Fruit fly (Drosophila melanogaster) whole organism, prepupa: ENCODE results near the gene CG43445.

Experiments used
- Blimp-1 ChIP-seq: fragments of 200-800 bp; sonication (Bioruptor generic); optimal IDR thresholded peaks from 3 replicates; lab custom pipeline; 2017; ENCODE audit warnings: missing biosample characterization, missing genetic modification characterization, mild to moderate bottlenecking, moderate library complexity, missing genetic modification reagents
- CG10669 ChIP-seq: fragments of 200-800 bp; sonication (Bioruptor generic); optimal IDR thresholded peaks from 3 replicates; lab custom pipeline; 2018; ENCODE audit warnings: missing biosample characterization, mild to moderate bottlenecking, missing genetic modification characterization, moderate library complexity
- CG11294 ChIP-seq: fragments of 200-800 bp; sonication (Bioruptor generic); IDR thresholded peaks from 2 replicates; pipeline ENCODE4 v1.3.6; 2022; ENCODE audit warnings: missing biosample characterization, missing genetic modification characterization
- CG11762 ChIP-seq: fragments of 200-800 bp; sonication (Bioruptor generic); optimal IDR thresholded peaks from 3 replicates; lab custom pipeline; 2016; ENCODE audit warnings: missing biosample characterization, missing genetic modification characterization; ENCODE audit not compliant: insufficient read depth
- CG11902 ChIP-seq: fragments of 200-800 bp; sonication (Bioruptor generic); optimal IDR thresholded peaks from 3 replicates; lab custom pipeline; 2016; ENCODE audit warnings: missing biosample characterization, missing genetic modification characterization
- CG15336 ChIP-seq: fragments of 200-800 bp; sonication (Bioruptor generic); IDR thresholded peaks from 2 replicates; pipeline ENCODE4 v1.3.6; 2022; ENCODE audit warnings: missing biosample characterization, missing genetic modification characterization
- CG1621 ChIP-seq: fragments of 200-800 bp; sonication (Bioruptor generic); optimal IDR thresholded peaks from 3 replicates; lab custom pipeline; 2018; ENCODE audit warnings: missing biosample characterization, mild to moderate bottlenecking, missing genetic modification characterization
- CG3032 ChIP-seq: fragments of 200-800 bp; optimal IDR thresholded peaks from 2 replicates; lab custom pipeline; 2019; ENCODE audit warnings: missing biosample characterization, mild to moderate bottlenecking, missing genetic modification characterization, moderate library complexity
- CG32006 ChIP-seq: fragments of 200-800 bp; sonication (Bioruptor generic); optimal IDR thresholded peaks from 3 replicates; lab custom pipeline; 2017; ENCODE audit warnings: missing biosample characterization, mild to moderate bottlenecking, missing genetic modification characterization
- CG34406 ChIP-seq: fragments of 200-800 bp; sonication (Bioruptor generic); optimal IDR thresholded peaks from 3 replicates; lab custom pipeline; 2016; ENCODE audit warnings: missing biosample characterization, missing genetic modification characterization
- CG3919 ChIP-seq: fragments of 200-800 bp; sonication (Bioruptor generic); optimal IDR thresholded peaks from 3 replicates; lab custom pipeline; 2016; ENCODE audit warnings: missing biosample characterization, missing genetic modification characterization
- CG4318 ChIP-seq: fragments of 200-800 bp; sonication (Bioruptor generic); optimal IDR thresholded peaks from 3 replicates; lab custom pipeline; 2017; ENCODE audit warnings: missing biosample characterization, mild to moderate bottlenecking, missing genetic modification characterization
- CG6163 ChIP-seq: fragments of 200-800 bp; sonication (Bioruptor generic); IDR thresholded peaks from 3 replicates; pipeline ENCODE4 v1.3.6; 2022; ENCODE audit warnings: missing biosample characterization, missing genetic modification characterization
- CG6276 ChIP-seq: fragments of 200-800 bp; sonication (Bioruptor generic); optimal IDR thresholded peaks from 2 replicates; lab custom pipeline; 2017; ENCODE audit warnings: missing biosample characterization, mild to moderate bottlenecking, missing genetic modification characterization
- CG6792 ChIP-seq: fragments of 200-800 bp; sonication (Bioruptor generic); optimal IDR thresholded peaks from 3 replicates; lab custom pipeline; 2016; ENCODE audit warnings: missing biosample characterization, missing genetic modification characterization
- CG6808 ChIP-seq: fragments of 200-800 bp; sonication (Bioruptor generic); optimal IDR thresholded peaks from 3 replicates; lab custom pipeline; 2017; ENCODE audit warnings: missing biosample characterization, missing genetic modification characterization, mild to moderate bottlenecking, moderate library complexity, missing genetic modification reagents
- CG6854 ChIP-seq: fragments of 200-800 bp; sonication (Bioruptor generic); optimal IDR thresholded peaks from 2 replicates; lab custom pipeline; 2017; ENCODE audit warnings: missing biosample characterization, mild to moderate bottlenecking, missing genetic modification characterization
- CG7368 ChIP-seq: fragments of 200-800 bp; sonication (Bioruptor generic); optimal IDR thresholded peaks from 3 replicates; lab custom pipeline; 2016; ENCODE audit warnings: missing biosample characterization, missing genetic modification characterization
- CG8119 ChIP-seq: fragments of 200-800 bp; sonication (Bioruptor generic); IDR thresholded peaks from 3 replicates; pipeline ENCODE4 v1.3.6; 2022; ENCODE audit warnings: missing biosample characterization, missing genetic modification characterization
- CG8319 ChIP-seq: fragments of 200-800 bp; sonication (Bioruptor generic); optimal IDR thresholded peaks from 3 replicates; lab custom pipeline; 2016; ENCODE audit warnings: missing biosample characterization, missing genetic modification characterization
- CG8632 ChIP-seq: fragments of 200-800 bp; sonication (Bioruptor generic); optimal IDR thresholded peaks from 3 replicates; lab custom pipeline; 2016; ENCODE audit warnings: missing biosample characterization, missing genetic modification characterization
- CG9139 ChIP-seq: fragments of 200-800 bp; sonication (Bioruptor generic); optimal IDR thresholded peaks from 3 replicates; lab custom pipeline; 2017; ENCODE audit warnings: missing biosample characterization, mild to moderate bottlenecking, missing genetic modification characterization
- Eip75B ChIP-seq: fragments of 200-800 bp; sonication (Bioruptor generic); optimal IDR thresholded peaks from 3 replicates; lab custom pipeline; 2016; ENCODE audit warnings: missing biosample characterization, missing genetic modification characterization
- Eip93F ChIP-seq: fragments of 200-800 bp; sonication (Bioruptor generic); optimal IDR thresholded peaks from 2 replicates; lab custom pipeline; 2016; ENCODE audit warnings: missing biosample characterization, mild to moderate bottlenecking, missing genetic modification characterization
- Ets21C ChIP-seq: fragments of 200-800 bp; sonication (Bioruptor generic); optimal IDR thresholded peaks from 3 replicates; lab custom pipeline; 2016; ENCODE audit warnings: missing biosample characterization, missing genetic modification characterization
- Ets96B ChIP-seq: fragments of 200-800 bp; optimal IDR thresholded peaks from 2 replicates; lab custom pipeline; 2019; ENCODE audit warnings: missing biosample characterization, mild to moderate bottlenecking, missing genetic modification characterization, moderate library complexity
- Gug ChIP-seq: fragments of 200-800 bp; sonication (Bioruptor generic); IDR thresholded peaks from 2 replicates; pipeline ENCODE4 v1.3.6; 2022; ENCODE audit warnings: missing biosample characterization, missing genetic modification characterization
- Hr38 ChIP-seq: sonication (Bioruptor generic); optimal IDR thresholded peaks from 2 replicates; lab custom pipeline; 2016; ENCODE audit warnings: missing biosample characterization, missing genetic modification characterization
- Hr39 ChIP-seq: fragments of 200-800 bp; sonication (Bioruptor generic); optimal IDR thresholded peaks from 2 replicates; lab custom pipeline; 2016; ENCODE audit warnings: missing biosample characterization, missing genetic modification characterization
- Hr4 ChIP-seq: fragments of 200-800 bp; sonication (Bioruptor generic); optimal IDR thresholded peaks from 3 replicates; lab custom pipeline; 2016; ENCODE audit warnings: missing biosample characterization, missing genetic modification characterization
- Lpt ChIP-seq: fragments of 200-800 bp; sonication (Bioruptor generic); optimal IDR thresholded peaks from 3 replicates; lab custom pipeline; 2016; ENCODE audit warnings: missing biosample characterization, missing genetic modification characterization
- Met ChIP-seq: fragments of 200-800 bp; sonication (Bioruptor generic); optimal IDR thresholded peaks from 3 replicates; lab custom pipeline; 2016; ENCODE audit warnings: missing biosample characterization, missing genetic modification characterization
- OdsH ChIP-seq: fragments of 200-800 bp; sonication (Bioruptor generic); optimal IDR thresholded peaks from 3 replicates; lab custom pipeline; 2016; ENCODE audit warnings: missing biosample characterization, missing genetic modification characterization
- Sox102F ChIP-seq: fragments of 200-800 bp; sonication (Bioruptor generic); optimal IDR thresholded peaks from 2 replicates; lab custom pipeline; 2016; ENCODE audit warnings: missing biosample characterization, mild to moderate bottlenecking, missing genetic modification characterization
- Sox14 ChIP-seq: fragments of 200-800 bp; sonication (Bioruptor generic); optimal IDR thresholded peaks from 3 replicates; lab custom pipeline; 2016; ENCODE audit warnings: missing biosample characterization, missing genetic modification characterization
- Sox15 ChIP-seq: fragments of 200-800 bp; sonication (Bioruptor generic); optimal IDR thresholded peaks from 3 replicates; lab custom pipeline; 2016; ENCODE audit warnings: missing biosample characterization, missing genetic modification characterization
- achi ChIP-seq: fragments of 200-800 bp; sonication (Bioruptor generic); optimal IDR thresholded peaks from 3 replicates; lab custom pipeline; 2016; ENCODE audit warnings: missing biosample characterization, missing genetic modification characterization
- acj6 ChIP-seq: fragments of 200-800 bp; sonication (Bioruptor generic); optimal IDR thresholded peaks from 3 replicates; lab custom pipeline; 2016; ENCODE audit warnings: missing biosample characterization, missing genetic modification characterization
- dsx ChIP-seq: fragments of 200-800 bp; optimal IDR thresholded peaks from 3 replicates; lab custom pipeline; 2019; ENCODE audit warnings: missing biosample characterization, mild to moderate bottlenecking, missing genetic modification characterization, moderate library complexity; ENCODE audit not compliant: poor library complexity, severe bottlenecking
- eg ChIP-seq: fragments of 200-800 bp; sonication (Bioruptor generic); IDR thresholded peaks from 3 replicates; pipeline ENCODE4 v1.3.6; 2022; ENCODE audit warnings: missing biosample characterization, missing genetic modification characterization
- esn ChIP-seq: fragments of 200-800 bp; sonication (Bioruptor generic); optimal IDR thresholded peaks from 2 replicates; lab custom pipeline; 2016; ENCODE audit warnings: missing biosample characterization, mild to moderate bottlenecking, missing genetic modification characterization, moderate library complexity
- fd59A ChIP-seq: fragments of 200-800 bp; sonication (Bioruptor generic); optimal IDR thresholded peaks from 2 replicates; lab custom pipeline; 2017; ENCODE audit warnings: missing biosample characterization, mild to moderate bottlenecking, missing genetic modification characterization, missing genetic modification reagents
- fkh ChIP-seq: fragments of 200-800 bp; sonication (Bioruptor generic); optimal IDR thresholded peaks from 3 replicates; lab custom pipeline; 2017; ENCODE audit warnings: missing biosample characterization, mild to moderate bottlenecking, missing genetic modification characterization, moderate library complexity
- net ChIP-seq: fragments of 200-800 bp; sonication (Bioruptor generic); optimal IDR thresholded peaks from 3 replicates; lab custom pipeline; 2016; ENCODE audit warnings: missing biosample characterization, missing genetic modification characterization
- pdm3 ChIP-seq: fragments of 200-800 bp; sonication (Bioruptor generic); optimal IDR thresholded peaks from 3 replicates; lab custom pipeline; 2016; ENCODE audit warnings: missing biosample characterization, missing genetic modification characterization
- salr ChIP-seq, 2 experiments: fragments of 200-800 bp; sonication (Bioruptor generic); optimal IDR thresholded peaks; 3 replicates each; lab custom pipeline; 2016 to 2018; ENCODE audit warnings: missing biosample characterization in 2 of 2, missing genetic modification characterization in 2 of 2, mild to moderate bottlenecking in 1 of 2
- spab ChIP-seq: fragments of 200-800 bp; sonication (Bioruptor generic); optimal IDR thresholded peaks from 2 replicates; lab custom pipeline; 2017; ENCODE audit warnings: missing biosample characterization, mild to moderate bottlenecking, missing genetic modification characterization, missing genetic modification reagents
- svp ChIP-seq: fragments of 200-800 bp; sonication (Bioruptor generic); peaks from one replicate; lab custom pipeline; 2016; ENCODE audit warnings: missing biosample characterization, missing genetic modification characterization
- topi ChIP-seq: fragments of 200-800 bp; sonication (Bioruptor generic); optimal IDR thresholded peaks from 3 replicates; lab custom pipeline; 2016; ENCODE audit warnings: missing biosample characterization, missing genetic modification characterization
- vri ChIP-seq: fragments of 200-800 bp; sonication (Bioruptor generic); optimal IDR thresholded peaks from 3 replicates; lab custom pipeline; 2016; ENCODE audit warnings: missing biosample characterization, mild to moderate bottlenecking, missing genetic modification characterization

Gene CG43445

dm6 chr3R:17949362-17950121 is 38.4 kb downstream of the CG43445 start:
- TF ChIP-seq svp: peak; percentile 81
- TF ChIP-seq Hr38 (GFP tag; lab: Kevin White, UChicago): no peak
- peak; percentile 38 for TF ChIP-seq pdm3 (GFP tag; lab: Kevin White, UChicago)
- TF ChIP-seq Eip93F (GFP tag; lab: Kevin White, UChicago): no peak
- TF ChIP-seq CG9139 (GFP tag; lab: Kevin White, UChicago): peak; percentile 8
- TF ChIP-seq achi (GFP tag; lab: Kevin White, UChicago): peak; percentile 65
- TF ChIP-seq esn: peak; percentile 59
- peak; percentile 51 for TF ChIP-seq spab (GFP tag; lab: Kevin White, UChicago)
- peak; percentile 25 for TF ChIP-seq dsx
- peak; percentile 44 for TF ChIP-seq CG6808 (GFP tag; lab: Kevin White, UChicago)
- TF ChIP-seq fkh (GFP tag; lab: Kevin White, UChicago): peak; percentile 89
- peak; percentile 17 for TF ChIP-seq CG11762 (GFP tag; lab: Kevin White, UChicago)
- peak; percentile 54 for TF ChIP-seq Hr39 (GFP tag; lab: Kevin White, UChicago)
- peak; percentile 31 for TF ChIP-seq CG34406 (GFP tag; lab: Kevin White, UChicago)
- peak; percentile 48 for TF ChIP-seq CG8632 (GFP tag; lab: Kevin White, UChicago)
- peak in 1 of 2 experiments; percentile 15 for TF ChIP-seq salr (GFP tag; optimal IDR thresholded peaks at IDR 0.05; lab: Kevin White, UChicago)
- peak; percentile 13 for TF ChIP-seq CG1621 (tag; lab: Kevin White, UChicago)
- peak; percentile 8 for TF ChIP-seq CG7368
- peak; percentile 41 for TF ChIP-seq Ets96B (tag; lab: Kevin White, UChicago)
- TF ChIP-seq vri: no peak
- peak; percentile 58 for TF ChIP-seq Gug (GFP tag; lab: Robert Waterston, UW)
- peak; percentile 50 for TF ChIP-seq CG10669
- TF ChIP-seq Blimp-1 (GFP tag; lab: Kevin White, UChicago): peak; percentile 6
- peak; percentile 43 for TF ChIP-seq CG11902
- peak; percentile 49; the same call in 2 of the 3 replicates for TF ChIP-seq CG6163 (GFP tag; lab: Robert Waterston, UW)
- peak; percentile 60 for TF ChIP-seq Eip75B (GFP tag; lab: Kevin White, UChicago)
- peak; percentile 50 for TF ChIP-seq acj6 (GFP tag; lab: Kevin White, UChicago)
- peak; percentile 17 for TF ChIP-seq Sox102F (GFP tag; lab: Kevin White, UChicago)
- peak; percentile 79 for TF ChIP-seq CG32006 (GFP tag; lab: Kevin White, UChicago)
- TF ChIP-seq CG3032 (tag; lab: Kevin White, UChicago): peak; percentile 48
- TF ChIP-seq CG15336 (GFP tag; lab: Robert Waterston, UW): peak; percentile 49; the same call in 1 of the 2 replicates
- TF ChIP-seq CG6792 (GFP tag; lab: Kevin White, UChicago): peak; percentile 46
- peak; percentile 39 for TF ChIP-seq Sox14 (GFP tag; lab: Kevin White, UChicago)
- peak; percentile 64 for TF ChIP-seq CG4318
- peak; percentile 56 for TF ChIP-seq CG6276 (GFP tag; lab: Kevin White, UChicago)
- peak; percentile 23 for TF ChIP-seq Ets21C (GFP tag; lab: Kevin White, UChicago)
- TF ChIP-seq CG3919 (GFP tag; lab: Kevin White, UChicago): peak; percentile 54
- TF ChIP-seq topi (GFP tag; lab: Kevin White, UChicago): peak; percentile 53
- TF ChIP-seq CG11294: peak; percentile 55
- TF ChIP-seq Hr4 (GFP tag; lab: Kevin White, UChicago): peak; percentile 75
- peak; percentile 76 for TF ChIP-seq CG8119 (GFP tag; lab: Robert Waterston, UW)
- TF ChIP-seq eg (GFP tag; lab: Robert Waterston, UW): peak; percentile 31; the same call in 1 of the 3 replicates
- no peak for TF ChIP-seq CG6854 (GFP tag; lab: Kevin White, UChicago)
- TF ChIP-seq Lpt (GFP tag; lab: Kevin White, UChicago): no peak
- peak; percentile 57 for TF ChIP-seq OdsH
- peak; percentile 56 for TF ChIP-seq Sox15 (GFP tag; lab: Kevin White, UChicago)
- peak; percentile 48 for TF ChIP-seq fd59A (GFP tag; lab: Kevin White, UChicago)
- TF ChIP-seq net (GFP tag; lab: Kevin White, UChicago): peak; percentile 51
- TF ChIP-seq CG8319 (GFP tag; lab: Kevin White, UChicago): peak; percentile 31
- TF ChIP-seq Met (GFP tag; lab: Kevin White, UChicago): peak; percentile 37
